Worm (Caenorhabditis elegans) whole organism, L1 larva: ENCODE measurements around the gene T01B7.9.

ENCODE experiments used
- ama-1 ChIP-seq: fragments of 150-350 bp; optimal IDR thresholded peaks from 2 replicates; lab custom pipeline; 2014
- blmp-1 ChIP-seq: fragments of 150-350 bp; optimal IDR thresholded peaks from 2 replicates; lab custom pipeline; 2014; ENCODE audit warnings: missing biosample characterization, missing genetic modification characterization
- ceh-63 ChIP-seq: fragments of 200-800 bp; sonication (Bioruptor generic); optimal IDR thresholded peaks from 2 replicates; lab custom pipeline; 2018; ENCODE audit warnings: mild to moderate bottlenecking, missing genetic modification characterization, missing compliant biosample characterization
- ceh-8 ChIP-seq: fragments of 200-800 bp; sonication (Bioruptor generic); optimal IDR thresholded peaks from 2 replicates; lab custom pipeline; 2018; ENCODE audit warnings: mild to moderate bottlenecking, missing genetic modification characterization, moderate library complexity, missing compliant biosample characterization
- ceh-90 ChIP-seq: sonication (generic microtip); optimal IDR thresholded peaks from 2 replicates; lab custom pipeline; 2016; ENCODE audit warnings: missing genetic modification characterization, missing compliant biosample characterization
- dpl-1 ChIP-seq, 3 experiments: fragments of 150-350 bp in 2 of 3; sonication (generic microtip) in 1 of 3; optimal IDR thresholded peaks; 2 replicates each; lab custom pipeline; 2014 to 2017; ENCODE audit warnings: missing biosample characterization in 3 of 3, missing genetic modification characterization in 3 of 3, missing genetic modification reagents in 3 of 3
- efl-1 ChIP-seq, 4 experiments: fragments of 150-350 bp; optimal IDR thresholded peaks in 3 of 4; peaks in 1 of 4; 1 replicate in 1 of 4; 2 replicates in 3 of 4; lab custom pipeline; 2014; ENCODE audit warnings: missing biosample characterization in 2 of 4, missing genetic modification characterization in 2 of 4, missing genetic modification reagents in 2 of 4
- egl-27 ChIP-seq, 2 experiments: fragments of 150-350 bp in 1 of 2; sonication (generic microtip); optimal IDR thresholded peaks; 3 replicates each; lab custom pipeline; 2017 to 2018; ENCODE audit warnings: missing biosample characterization in 2 of 2, missing genetic modification characterization in 2 of 2, missing genetic modification reagents in 2 of 2
- elt-2 ChIP-seq: sonication (generic microtip); optimal IDR thresholded peaks from 2 replicates; lab custom pipeline; 2016; ENCODE audit warnings: missing genetic modification characterization, mild to moderate bottlenecking, inconsistent platforms, missing compliant biosample characterization, missing genetic modification reagents
- elt-3 ChIP-seq, 6 experiments: fragments of 150-350 bp in 1 of 6; sonication (generic microtip); optimal IDR thresholded peaks; 2 replicates each; lab custom pipeline; 2017 to 2018; ENCODE audit warnings: missing biosample characterization in 6 of 6, missing genetic modification characterization in 6 of 6, inconsistent platforms in 1 of 6
- fkh-8 ChIP-seq: sonication (generic microtip); optimal IDR thresholded peaks from 2 replicates; lab custom pipeline; 2016; ENCODE audit warnings: mild to moderate bottlenecking, missing genetic modification characterization, missing compliant biosample characterization
- fos-1 ChIP-seq: fragments of 150-350 bp; optimal IDR thresholded peaks from 2 replicates; lab custom pipeline; 2014; ENCODE audit warnings: missing biosample characterization, missing genetic modification characterization
- grh-1 ChIP-seq: fragments of 200-800 bp; sonication (Bioruptor generic); IDR thresholded peaks from 2 replicates; pipeline ENCODE4 v1.3.6; 2022; ENCODE audit warnings: missing genetic modification reagents, missing genetic modification characterization, missing compliant biosample characterization
- hlh-4 ChIP-seq: sonication (generic microtip); optimal IDR thresholded peaks from 2 replicates; lab custom pipeline; 2016; ENCODE audit warnings: mild to moderate bottlenecking, missing genetic modification characterization, missing compliant biosample characterization
- hpl-2 ChIP-seq: fragments of 150-350 bp; optimal IDR thresholded peaks from 2 replicates; lab custom pipeline; 2014; ENCODE audit warnings: missing biosample characterization, missing genetic modification reagents, missing genetic modification characterization
- lin-14 ChIP-seq: fragments of 200-800 bp; sonication (Bioruptor generic); optimal IDR thresholded peaks from 2 replicates; lab custom pipeline; 2018; ENCODE audit warnings: mild to moderate bottlenecking, missing genetic modification characterization, moderate library complexity, missing compliant biosample characterization
- lin-15B ChIP-seq: fragments of 150-350 bp; sonication (generic microtip); optimal IDR thresholded peaks from 3 replicates; lab custom pipeline; 2014; ENCODE audit warnings: missing biosample characterization, missing genetic modification characterization
- mab-9 ChIP-seq: fragments of 200-800 bp; sonication (Bioruptor generic); IDR thresholded peaks from 2 replicates; pipeline ENCODE4 v1.3.6; 2022; ENCODE audit warnings: missing genetic modification reagents, missing genetic modification characterization, missing compliant biosample characterization
- mdl-1 ChIP-seq, 2 experiments: fragments of 150-350 bp; optimal IDR thresholded peaks; 2 replicates each; lab custom pipeline; 2014 to 2017; ENCODE audit warnings: missing biosample characterization in 2 of 2, missing genetic modification characterization in 2 of 2, inconsistent platforms in 1 of 2
- nhr-11 ChIP-seq: fragments of 150-350 bp; optimal IDR thresholded peaks from 2 replicates; lab custom pipeline; 2014; ENCODE audit warnings: missing biosample characterization, missing genetic modification characterization
- nhr-47 ChIP-seq: sonication (generic microtip); optimal IDR thresholded peaks from 2 replicates; lab custom pipeline; 2016; ENCODE audit warnings: mild to moderate bottlenecking, missing genetic modification characterization, moderate library complexity, missing compliant biosample characterization
- nhr-71 ChIP-seq: sonication (generic microtip); optimal IDR thresholded peaks from 2 replicates; lab custom pipeline; 2016; ENCODE audit warnings: mild to moderate bottlenecking, missing genetic modification characterization, moderate library complexity, missing compliant biosample characterization
- nhr-76 ChIP-seq: sonication (generic microtip); optimal IDR thresholded peaks from 2 replicates; lab custom pipeline; 2017; ENCODE audit warnings: missing biosample characterization, missing genetic modification characterization
- nhr-85 ChIP-seq: sonication (generic microtip); peaks from one replicate; lab custom pipeline; 2016; ENCODE audit warnings: missing genetic modification characterization, inconsistent platforms, missing compliant biosample characterization
- pag-3 ChIP-seq: sonication (generic microtip); optimal IDR thresholded peaks from 2 replicates; lab custom pipeline; 2017; ENCODE audit warnings: missing genetic modification characterization, mild to moderate bottlenecking, missing compliant biosample characterization, antibody characterized with exemption, borderline replicate concordance; ENCODE audit not compliant: insufficient read depth
- pax-3 ChIP-seq: fragments of 200-800 bp; sonication (Bioruptor generic); optimal IDR thresholded peaks from 2 replicates; lab custom pipeline; 2018; ENCODE audit warnings: mild to moderate bottlenecking, missing genetic modification characterization, moderate library complexity, missing compliant biosample characterization
- pqm-1 ChIP-seq: sonication (generic microtip); optimal IDR thresholded peaks from 3 replicates; lab custom pipeline; 2017; ENCODE audit warnings: missing biosample characterization, missing genetic modification characterization
- rnt-1 ChIP-seq: sonication (generic microtip); optimal IDR thresholded peaks from 2 replicates; lab custom pipeline; 2016; ENCODE audit warnings: mild to moderate bottlenecking, missing genetic modification characterization, moderate library complexity, missing compliant biosample characterization
- skn-1 ChIP-seq: fragments of 150-350 bp; optimal IDR thresholded peaks from 2 replicates; lab custom pipeline; 2014; ENCODE audit warnings: missing biosample characterization, missing genetic modification characterization
- sup-37 ChIP-seq: fragments of 200-800 bp; sonication (Bioruptor generic); optimal IDR thresholded peaks from 2 replicates; lab custom pipeline; 2018; ENCODE audit warnings: mild to moderate bottlenecking, missing genetic modification characterization, missing compliant biosample characterization
- tlp-1 ChIP-seq: fragments of 150-350 bp; optimal IDR thresholded peaks from 2 replicates; lab custom pipeline; 2014; ENCODE audit warnings: missing biosample characterization, missing genetic modification characterization
- unc-30 ChIP-seq: sonication (generic microtip); optimal IDR thresholded peaks from 2 replicates; lab custom pipeline; 2017; ENCODE audit warnings: missing biosample characterization, missing genetic modification characterization
- vab-15 ChIP-seq: sonication (generic microtip); optimal IDR thresholded peaks from 2 replicates; lab custom pipeline; 2017; ENCODE audit warnings: missing genotype, mild to moderate bottlenecking, missing genetic modification characterization, missing compliant biosample characterization

T01B7.9 gene

ce11 chrII:8732339-8733100 is 5.9 kb upstream of the T01B7.9 start, which contains the start of gene rol-6:
Gene rol-6, plus strand, starts transcription at chrII:8733050.
- TF ChIP-seq vab-15 (tag; lab: Kevin White, UChicago) (no peak), blmp-1 (tag; lab: Kevin White, UChicago) (peak; percentile 50)

- TF ChIP-seq nhr-47 (tag; lab: Kevin White, UChicago) (no peak), blmp-1 (tag; lab: Kevin White, UChicago) (peak; percentile 89)
Measured at ce11 chrII:8731736-8732229, 5.2 kb upstream of the T01B7.9 start.

DNA sequence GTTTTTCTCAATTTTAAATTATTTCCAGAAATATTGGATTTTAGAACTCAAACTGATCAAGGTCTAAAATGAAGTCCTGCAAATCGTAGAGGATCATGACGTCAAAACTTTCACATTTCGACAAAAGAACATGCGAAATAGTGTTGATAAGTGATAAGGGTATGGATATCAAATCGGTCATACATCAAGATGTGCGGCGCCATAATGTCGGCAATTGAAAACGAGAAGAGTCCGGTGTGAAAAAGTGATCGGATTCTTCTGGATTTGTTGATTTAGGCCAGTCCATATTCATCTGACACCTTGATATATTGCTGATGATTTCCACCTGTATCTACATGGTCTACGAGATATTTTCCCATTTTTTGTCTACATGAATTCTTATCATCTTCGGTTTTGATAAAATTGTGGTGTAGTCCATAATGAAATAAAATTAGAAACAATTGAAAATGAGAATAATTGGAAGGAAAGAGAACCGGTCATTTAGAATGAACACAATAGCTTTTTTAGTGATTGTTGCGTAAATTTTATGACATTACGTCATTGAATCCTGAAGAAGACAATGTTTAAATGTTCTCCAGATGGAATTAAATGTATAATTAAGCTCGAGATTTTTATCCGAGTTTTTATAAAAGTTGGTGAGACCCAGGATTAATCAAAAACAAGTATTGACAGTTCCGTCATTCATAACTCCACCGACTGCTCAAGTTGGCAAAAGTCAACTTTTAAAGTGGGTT is 4.5 kb upstream of the T01B7.9 start:
- TF ChIP-seq mab-9 (no peak), blmp-1 (tag; lab: Kevin White, UChicago) (peak; percentile 96), fos-1 (tag; lab: Kevin White, UChicago) (no peak), nhr-47 (tag; lab: Kevin White, UChicago) (no peak), lin-15B (tag; lab: Kevin White, UChicago) (no peak), pag-3 (no peak), pqm-1 (tag; lab: Kevin White, UChicago) (no peak), elt-3 (tag; optimal IDR thresholded peaks at IDR 0.05; lab: Kevin White, UChicago) (peak in 1 of 6 experiments; percentile 87), ama-1 (lab: Kevin White, UChicago) (no peak), skn-1 (tag; lab: Kevin White, UChicago) (no peak), nhr-11 (tag; lab: Kevin White, UChicago) (no peak), efl-1 (optimal IDR thresholded peaks at IDR 0.05; lab: Kevin White, UChicago) (no peak), efl-1 (GFP tag; optimal IDR thresholded peaks at IDR 0.05 in 1 of 2; lab: Kevin White, UChicago) (peak in 1 of 2 experiments; percentile 27), sup-37 (no peak)

ce11 chrII:8730281-8730680 is 3.7 kb upstream of the T01B7.9 start:
- no peak for TF ChIP-seq hpl-2 (GFP tag; lab: Kevin White, UChicago)
- TF ChIP-seq tlp-1, result no peak
- TF ChIP-seq mdl-1 (tag; optimal IDR thresholded peaks at IDR 0.05; lab: Kevin White, UChicago), result no peak
- peak; percentile 93 for TF ChIP-seq blmp-1 (tag; lab: Kevin White, UChicago)
- peak; percentile 32 for TF ChIP-seq rnt-1 (tag; lab: Kevin White, UChicago)
- peak in 1 of 6 experiments; percentile 46 for TF ChIP-seq elt-3 (tag; optimal IDR thresholded peaks at IDR 0.05; lab: Kevin White, UChicago)
- TF ChIP-seq grh-1, result no peak
- no peak for TF ChIP-seq ceh-90 (tag; lab: Kevin White, UChicago)
- peak; percentile 23 for TF ChIP-seq lin-14 (GFP tag; lab: Kevin White, UChicago)

DNA sequence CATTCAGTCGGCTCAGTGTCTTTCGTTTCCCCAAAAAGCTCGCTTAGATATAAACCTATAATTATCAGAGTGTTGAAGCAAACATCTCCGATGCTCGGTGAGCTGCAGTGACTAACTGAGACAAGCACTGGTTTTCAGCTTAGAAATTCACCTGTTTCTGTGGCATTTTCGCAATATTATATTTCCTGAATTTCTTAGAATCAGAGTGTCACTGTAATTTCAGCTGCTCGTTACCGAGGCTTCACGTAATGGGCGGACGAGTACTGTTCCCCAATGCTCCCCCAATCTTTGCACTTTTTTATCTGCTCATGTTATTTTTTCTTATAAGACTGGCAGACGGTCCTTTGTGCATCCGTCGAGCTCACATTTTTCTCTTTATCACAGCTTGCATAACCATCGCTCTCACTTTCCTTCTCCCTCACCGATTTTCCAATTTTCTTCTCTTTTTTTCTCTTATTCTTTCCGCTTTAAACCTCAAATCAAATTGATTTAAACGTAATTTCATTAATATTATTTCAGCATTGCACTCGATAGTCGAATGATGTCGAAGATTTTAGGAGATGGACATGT is 4.6 kb downstream of the T01B7.9 start, which contains the start of gene trcs-2:
TSS of gene trcs-2 (plus strand) at position 520 of the 570 bp plus-strand sequence.
- TF ChIP-seq fkh-8, result peak; percentile 22
- TF ChIP-seq elt-3 (tag; optimal IDR thresholded peaks at IDR 0.05; lab: Kevin White, UChicago), result no peak
- peak; percentile 5 for TF ChIP-seq nhr-71
- TF ChIP-seq elt-2 (tag; lab: Kevin White, UChicago), result no peak
- no peak for TF ChIP-seq egl-27 (tag; optimal IDR thresholded peaks at IDR 0.05; lab: Kevin White, UChicago)
- TF ChIP-seq nhr-85 (tag; lab: Kevin White, UChicago), result no peak
- no peak for TF ChIP-seq pax-3 (tag; lab: Kevin White, UChicago)
- no peak for TF ChIP-seq ceh-8 (GFP tag; lab: Kevin White, UChicago)
- TF ChIP-seq hlh-4 (tag; lab: Kevin White, UChicago), result peak; percentile 90
- TF ChIP-seq ceh-90 (tag; lab: Kevin White, UChicago), result no peak
- TF ChIP-seq ceh-63 (GFP tag; lab: Kevin White, UChicago), result no peak
- TF ChIP-seq nhr-76 (tag; lab: Kevin White, UChicago), result no peak
- TF ChIP-seq dpl-1 (GFP tag; optimal IDR thresholded peaks at IDR 0.05; lab: Kevin White, UChicago), result no peak
- TF ChIP-seq unc-30 (tag; lab: Kevin White, UChicago), result no peak
- no peak for TF ChIP-seq nhr-11 (tag; lab: Kevin White, UChicago)
